Worm (Caenorhabditis elegans) whole organism, L1 larva: ENCODE measurements around the gene F31D4.8.

Source experiments
- C16A3.4 ChIP-seq: fragments of 150-350 bp; optimal IDR thresholded peaks from 2 replicates; lab custom pipeline; 2014; ENCODE audit warnings: missing biosample characterization, missing genetic modification characterization
- C34B4.2 ChIP-seq: sonication (generic microtip); optimal IDR thresholded peaks from 2 replicates; lab custom pipeline; 2017; ENCODE audit warnings: mild to moderate bottlenecking, missing genetic modification characterization, missing compliant biosample characterization
- F16B12.6 ChIP-seq: fragments of 150-350 bp; optimal IDR thresholded peaks from 2 replicates; lab custom pipeline; 2014; ENCODE audit warnings: missing biosample characterization, missing genetic modification characterization
- aha-1 ChIP-seq: fragments of 150-350 bp; optimal IDR thresholded peaks from 2 replicates; lab custom pipeline; 2014; ENCODE audit warnings: missing biosample characterization, missing genetic modification characterization
- ama-1 ChIP-seq: fragments of 150-350 bp; optimal IDR thresholded peaks from 2 replicates; lab custom pipeline; 2014
- ceh-8 ChIP-seq: fragments of 200-800 bp; sonication (Bioruptor generic); optimal IDR thresholded peaks from 2 replicates; lab custom pipeline; 2018; ENCODE audit warnings: mild to moderate bottlenecking, missing genetic modification characterization, moderate library complexity, missing compliant biosample characterization
- ceh-82 ChIP-seq, 3 experiments: fragments of 150-350 bp in 1 of 3; sonication (generic microtip) in 2 of 3; optimal IDR thresholded peaks; 2 replicates each; lab custom pipeline; 2014 to 2017; ENCODE audit warnings: missing biosample characterization in 3 of 3, missing genetic modification characterization in 3 of 3
- dpl-1 ChIP-seq, 3 experiments: fragments of 150-350 bp in 2 of 3; sonication (generic microtip) in 1 of 3; optimal IDR thresholded peaks; 2 replicates each; lab custom pipeline; 2014 to 2017; ENCODE audit warnings: missing biosample characterization in 3 of 3, missing genetic modification characterization in 3 of 3, missing genetic modification reagents in 3 of 3
- dsc-1 ChIP-seq: sonication (generic microtip); optimal IDR thresholded peaks from 2 replicates; lab custom pipeline; 2016; ENCODE audit warnings: mild to moderate bottlenecking, missing genetic modification characterization, missing compliant biosample characterization
- efl-1 ChIP-seq, 4 experiments: fragments of 150-350 bp; optimal IDR thresholded peaks in 3 of 4; peaks in 1 of 4; 1 replicate in 1 of 4; 2 replicates in 3 of 4; lab custom pipeline; 2014; ENCODE audit warnings: missing biosample characterization in 2 of 4, missing genetic modification characterization in 2 of 4, missing genetic modification reagents in 2 of 4
- egl-13 ChIP-seq: sonication (generic microtip); optimal IDR thresholded peaks from 2 replicates; lab custom pipeline; 2016; ENCODE audit warnings: missing genotype, missing genetic modification reagents, missing genetic modification characterization, missing compliant biosample characterization
- fkh-10 ChIP-seq: sonication (generic microtip); optimal IDR thresholded peaks from 2 replicates; lab custom pipeline; 2017; ENCODE audit warnings: missing biosample characterization, missing genetic modification reagents, missing genetic modification characterization
- fkh-4 ChIP-seq: sonication (generic microtip); optimal IDR thresholded peaks from 2 replicates; lab custom pipeline; 2016; ENCODE audit warnings: missing compliant biosample characterization, missing genetic modification characterization, borderline replicate concordance
- fkh-8 ChIP-seq: sonication (generic microtip); optimal IDR thresholded peaks from 2 replicates; lab custom pipeline; 2016; ENCODE audit warnings: mild to moderate bottlenecking, missing genetic modification characterization, missing compliant biosample characterization
- fos-1 ChIP-seq: fragments of 150-350 bp; optimal IDR thresholded peaks from 2 replicates; lab custom pipeline; 2014; ENCODE audit warnings: missing biosample characterization, missing genetic modification characterization
- hlh-4 ChIP-seq: sonication (generic microtip); optimal IDR thresholded peaks from 2 replicates; lab custom pipeline; 2016; ENCODE audit warnings: mild to moderate bottlenecking, missing genetic modification characterization, missing compliant biosample characterization
- irx-1 ChIP-seq: sonication (generic microtip); optimal IDR thresholded peaks from 2 replicates; lab custom pipeline; 2016; ENCODE audit warnings: missing genetic modification characterization, missing compliant biosample characterization
- isw-1 ChIP-seq: fragments of 200-800 bp; sonication (Bioruptor generic); IDR thresholded peaks from 2 replicates; pipeline ENCODE4 v1.3.6; 2022; ENCODE audit warnings: missing genetic modification characterization, missing compliant biosample characterization
- jun-1 ChIP-seq: fragments of 150-350 bp; optimal IDR thresholded peaks from 2 replicates; lab custom pipeline; 2014; ENCODE audit warnings: missing biosample characterization, missing genetic modification reagents, missing genetic modification characterization
- lin-15B ChIP-seq: fragments of 150-350 bp; sonication (generic microtip); optimal IDR thresholded peaks from 3 replicates; lab custom pipeline; 2014; ENCODE audit warnings: missing biosample characterization, missing genetic modification characterization
- lin-35 ChIP-seq, 2 experiments: fragments of 150-350 bp; optimal IDR thresholded peaks; 2 replicates each; lab custom pipeline; 2014; ENCODE audit warnings: missing biosample characterization in 2 of 2, missing genetic modification characterization in 2 of 2, missing genetic modification reagents in 2 of 2
- lsy-2 ChIP-seq, 2 experiments: fragments of 150-350 bp; optimal IDR thresholded peaks; 2 replicates each; lab custom pipeline; 2014; ENCODE audit warnings: missing biosample characterization in 2 of 2, missing genetic modification characterization in 2 of 2
- mef-2 ChIP-seq: fragments of 150-350 bp; optimal IDR thresholded peaks from 2 replicates; lab custom pipeline; 2014; ENCODE audit warnings: missing biosample characterization, missing genetic modification characterization
- mep-1 ChIP-seq: fragments of 150-350 bp; optimal IDR thresholded peaks from 2 replicates; lab custom pipeline; 2014; ENCODE audit warnings: missing biosample characterization, missing genetic modification characterization
- nhr-20 ChIP-seq: sonication (generic microtip); optimal IDR thresholded peaks from 2 replicates; lab custom pipeline; 2016; ENCODE audit warnings: mild to moderate bottlenecking, missing genetic modification characterization, missing compliant biosample characterization
- nhr-47 ChIP-seq: sonication (generic microtip); optimal IDR thresholded peaks from 2 replicates; lab custom pipeline; 2016; ENCODE audit warnings: mild to moderate bottlenecking, missing genetic modification characterization, moderate library complexity, missing compliant biosample characterization
- nhr-71 ChIP-seq: sonication (generic microtip); optimal IDR thresholded peaks from 2 replicates; lab custom pipeline; 2016; ENCODE audit warnings: mild to moderate bottlenecking, missing genetic modification characterization, moderate library complexity, missing compliant biosample characterization
- nhr-76 ChIP-seq: sonication (generic microtip); optimal IDR thresholded peaks from 2 replicates; lab custom pipeline; 2017; ENCODE audit warnings: missing biosample characterization, missing genetic modification characterization
- nhr-77 ChIP-seq: fragments of 150-350 bp; optimal IDR thresholded peaks from 2 replicates; lab custom pipeline; 2014; ENCODE audit warnings: missing biosample characterization, missing genetic modification characterization
- nhr-85 ChIP-seq: sonication (generic microtip); peaks from one replicate; lab custom pipeline; 2016; ENCODE audit warnings: missing genetic modification characterization, inconsistent platforms, missing compliant biosample characterization
- pag-3 ChIP-seq: sonication (generic microtip); optimal IDR thresholded peaks from 2 replicates; lab custom pipeline; 2017; ENCODE audit warnings: missing genetic modification characterization, mild to moderate bottlenecking, missing compliant biosample characterization, antibody characterized with exemption, borderline replicate concordance; ENCODE audit not compliant: insufficient read depth
- pqm-1 ChIP-seq: sonication (generic microtip); optimal IDR thresholded peaks from 3 replicates; lab custom pipeline; 2017; ENCODE audit warnings: missing biosample characterization, missing genetic modification characterization
- rnt-1 ChIP-seq: sonication (generic microtip); optimal IDR thresholded peaks from 2 replicates; lab custom pipeline; 2016; ENCODE audit warnings: mild to moderate bottlenecking, missing genetic modification characterization, moderate library complexity, missing compliant biosample characterization
- skn-1 ChIP-seq: fragments of 150-350 bp; optimal IDR thresholded peaks from 2 replicates; lab custom pipeline; 2014; ENCODE audit warnings: missing biosample characterization, missing genetic modification characterization
- snpc-4 ChIP-seq: fragments of 150-350 bp; optimal IDR thresholded peaks from 2 replicates; lab custom pipeline; 2014; ENCODE audit warnings: missing biosample characterization, missing genetic modification characterization
- snu-23 ChIP-seq: sonication (generic microtip); optimal IDR thresholded peaks from 2 replicates; lab custom pipeline; 2016; ENCODE audit warnings: missing genetic modification characterization, missing compliant biosample characterization
- sox-4 ChIP-seq: sonication (generic microtip); optimal IDR thresholded peaks from 2 replicates; lab custom pipeline; 2016; ENCODE audit warnings: missing genetic modification characterization, missing compliant biosample characterization
- sup-37 ChIP-seq: fragments of 200-800 bp; sonication (Bioruptor generic); optimal IDR thresholded peaks from 2 replicates; lab custom pipeline; 2018; ENCODE audit warnings: mild to moderate bottlenecking, missing genetic modification characterization, missing compliant biosample characterization
- swsn-7 ChIP-seq: sonication (generic microtip); optimal IDR thresholded peaks from 2 replicates; lab custom pipeline; 2016; ENCODE audit warnings: missing genetic modification characterization, missing compliant biosample characterization
- tbx-2 ChIP-seq: sonication (generic microtip); optimal IDR thresholded peaks from 2 replicates; lab custom pipeline; 2016; ENCODE audit warnings: missing genetic modification characterization, missing compliant biosample characterization
- tlp-1 ChIP-seq: fragments of 150-350 bp; optimal IDR thresholded peaks from 2 replicates; lab custom pipeline; 2014; ENCODE audit warnings: missing biosample characterization, missing genetic modification characterization
- unc-62 ChIP-seq: fragments of 150-350 bp; optimal IDR thresholded peaks from 2 replicates; lab custom pipeline; 2014; ENCODE audit warnings: missing biosample characterization, missing genetic modification reagents, missing genetic modification characterization
- unc-86 ChIP-seq: sonication (generic microtip); optimal IDR thresholded peaks from 2 replicates; lab custom pipeline; 2016; ENCODE audit warnings: missing genetic modification characterization, missing compliant biosample characterization
- unc-98 ChIP-seq: fragments of 200-800 bp; sonication (Bioruptor generic); IDR thresholded peaks from 2 replicates; pipeline ENCODE4 v1.3.6; 2022; ENCODE audit warnings: missing genetic modification characterization, missing compliant biosample characterization
- ztf-4 ChIP-seq: fragments of 150-350 bp; optimal IDR thresholded peaks from 2 replicates; lab custom pipeline; 2014; ENCODE audit warnings: missing biosample characterization, missing genetic modification characterization

F31D4.8 gene

ce11 chrV:20841484-20841883 is 26.7 kb downstream of the F31D4.8 start:
- TF ChIP-seq C34B4.2 (tag; lab: Kevin White, UChicago) (no peak), nhr-76 (tag; lab: Kevin White, UChicago) (no peak), nhr-77 (tag; lab: Kevin White, UChicago) (no peak), jun-1 (tag; lab: Kevin White, UChicago) (no peak), sox-4 (tag; lab: Kevin White, UChicago) (no peak), swsn-7 (tag; lab: Kevin White, UChicago) (no peak), pag-3 (tag; lab: Kevin White, UChicago) (no peak), pqm-1 (tag; lab: Kevin White, UChicago) (no peak), ama-1 (lab: Kevin White, UChicago) (no peak), fkh-4 (tag; lab: Kevin White, UChicago) (no peak), skn-1 (tag; lab: Kevin White, UChicago) (no peak), egl-13 (tag; lab: Kevin White, UChicago) (no peak), fkh-8 (tag; lab: Kevin White, UChicago) (no peak), tlp-1 (tag; lab: Kevin White, UChicago) (no peak), unc-86 (tag; lab: Kevin White, UChicago) (no peak), lsy-2 (tag; optimal IDR thresholded peaks at IDR 0.05; lab: Kevin White, UChicago) (no peak), rnt-1 (tag; lab: Kevin White, UChicago) (no peak), ztf-4 (tag; lab: Kevin White, UChicago) (no peak)

ce11 chrV:20838565-20838964 is 29.7 kb downstream of the F31D4.8 start, which contains the start of gene exos-7:
TSS of gene exos-7 (plus strand) at chrV:20838865.
- TF ChIP-seq nhr-85 = peak; percentile 51
- no peak for TF ChIP-seq lin-15B (tag; lab: Kevin White, UChicago)

ce11 chrV:20837765-20838164 is 30.5 kb downstream of the F31D4.8 start, which contains the start of gene mrps-12:
TSS of gene mrps-12 (plus strand) at chrV:20838080.
- TF ChIP-seq fkh-10 (no peak), aha-1 (tag; lab: Kevin White, UChicago) (no peak), sox-4 (tag; lab: Kevin White, UChicago) (no peak), lin-35 (GFP tag; optimal IDR thresholded peaks at IDR 0.05; lab: Kevin White, UChicago) (peak; percentile 17 to 42), ceh-8 (GFP tag; lab: Kevin White, UChicago) (no peak), sup-37 (GFP tag; lab: Kevin White, UChicago) (no peak), rnt-1 (tag; lab: Kevin White, UChicago) (peak; percentile 9), nhr-47 (tag; lab: Kevin White, UChicago) (no peak), nhr-20 (tag; lab: Kevin White, UChicago) (no peak), nhr-71 (tag; lab: Kevin White, UChicago) (peak; percentile 35), dsc-1 (tag; lab: Kevin White, UChicago) (no peak), unc-62 (GFP tag; lab: Kevin White, UChicago) (no peak), F16B12.6 (tag; lab: Kevin White, UChicago) (no peak), snpc-4 (tag; lab: Kevin White, UChicago) (no peak), tbx-2 (no peak), dpl-1 (GFP tag; optimal IDR thresholded peaks at IDR 0.05; lab: Kevin White, UChicago) (peak in 1 of 3 experiments; percentile 15), lsy-2 (tag; optimal IDR thresholded peaks at IDR 0.05; lab: Kevin White, UChicago) (peak; percentile 7 to 61), fos-1 (tag; lab: Kevin White, UChicago) (no peak), efl-1 (optimal IDR thresholded peaks at IDR 0.05; lab: Kevin White, UChicago) (peak; percentile 12 to 37), efl-1 (GFP tag; optimal IDR thresholded peaks at IDR 0.05 in 1 of 2; lab: Kevin White, UChicago) (peak in 1 of 2 experiments; percentile 29), swsn-7 (tag; lab: Kevin White, UChicago) (no peak), lin-15B (tag; lab: Kevin White, UChicago) (peak; percentile 14)

- TF ChIP-seq nhr-85 = peak; percentile 63
- peak; percentile 19 for TF ChIP-seq mep-1 (tag; lab: Kevin White, UChicago)
- peak in 1 of 3 experiments; percentile 42 for TF ChIP-seq dpl-1 (GFP tag; optimal IDR thresholded peaks at IDR 0.05; lab: Kevin White, UChicago)
- TF ChIP-seq egl-13 (tag; lab: Kevin White, UChicago) = peak; percentile 4
- peak; percentile 74 for TF ChIP-seq unc-98 (GFP tag; lab: Robert Waterston, UW)
- peak; percentile 22 for TF ChIP-seq C16A3.4 (tag; lab: Kevin White, UChicago)
- TF ChIP-seq isw-1 = peak; percentile 46; the same call in 1 of the 2 replicates
- no peak for TF ChIP-seq hlh-4 (tag; lab: Kevin White, UChicago)
- TF ChIP-seq ceh-82 (tag; optimal IDR thresholded peaks at IDR 0.05; lab: Kevin White, UChicago) = peak in 2 of 3 experiments; percentile 5 to 13
- TF ChIP-seq efl-1 (optimal IDR thresholded peaks at IDR 0.05; lab: Kevin White, UChicago) = peak in 1 of 2 experiments; percentile 8
- TF ChIP-seq efl-1 (GFP tag; optimal IDR thresholded peaks at IDR 0.05 in 1 of 2; lab: Kevin White, UChicago) = peak in 1 of 2 experiments; percentile 6
- TF ChIP-seq lsy-2 (tag; optimal IDR thresholded peaks at IDR 0.05; lab: Kevin White, UChicago) = peak in 1 of 2 experiments; percentile 53
- no peak for TF ChIP-seq irx-1 (tag; lab: Kevin White, UChicago)
- peak; percentile 34 for TF ChIP-seq tbx-2
- TF ChIP-seq snu-23 (GFP tag; lab: Kevin White, UChicago) = peak; percentile 36
- TF ChIP-seq ceh-8 (GFP tag; lab: Kevin White, UChicago) = no peak
- peak; percentile 2 for TF ChIP-seq swsn-7 (tag; lab: Kevin White, UChicago)
- no peak for TF ChIP-seq mef-2 (tag; lab: Kevin White, UChicago)
- TF ChIP-seq nhr-71 (tag; lab: Kevin White, UChicago) = peak; percentile 54
Observed at ce11 chrV:20832554-20832963, 35.7 kb downstream of the F31D4.8 start.
